Worm (Caenorhabditis elegans) whole organism, midembryonic: ENCODE results near the gene F53G2.12.

Experiments
- T22C8.4 ChIP-seq: fragments of 200-800 bp; sonication (Bioruptor generic); IDR thresholded peaks from 2 replicates; pipeline ENCODE4 v1.3.6; 2022; ENCODE audit warnings: missing genetic modification characterization, missing compliant biosample characterization
- cog-1 ChIP-seq: sonication (generic microtip); optimal IDR thresholded peaks from 2 replicates; lab custom pipeline; 2016; ENCODE audit warnings: missing genetic modification characterization, missing compliant biosample characterization
- flt-1 ChIP-seq: fragments of 200-800 bp; sonication (Bioruptor generic); IDR thresholded peaks from 2 replicates; pipeline ENCODE4 v1.3.6; 2022; ENCODE audit warnings: missing genetic modification characterization, missing compliant biosample characterization
- klf-2 ChIP-seq: fragments of 200-800 bp; sonication (Bioruptor generic); conservative IDR thresholded peaks from 2 replicates; pipeline ENCODE4 v1.3.6; 2022; ENCODE audit warnings: missing genetic modification reagents, missing genetic modification characterization, missing compliant biosample characterization
- med-1 ChIP-seq: sonication (generic microtip); optimal IDR thresholded peaks from 2 replicates; lab custom pipeline; 2017; ENCODE audit warnings: missing genetic modification characterization, mild to moderate bottlenecking, missing compliant biosample characterization, antibody characterized with exemption, missing genetic modification reagents; ENCODE audit not compliant: insufficient read depth
- ref-1 ChIP-seq: fragments of 200-800 bp; sonication (Bioruptor generic); conservative IDR thresholded peaks from 2 replicates; pipeline ENCODE4 v1.3.6; 2022; ENCODE audit warnings: missing genetic modification reagents, missing genetic modification characterization, missing compliant biosample characterization
- tab-1 ChIP-seq: fragments of 200-800 bp; sonication (Bioruptor generic); IDR thresholded peaks from 2 replicates; pipeline ENCODE4 v1.3.6; 2022; ENCODE audit warnings: missing genetic modification characterization, missing compliant biosample characterization
- ztf-23 ChIP-seq: fragments of 200-800 bp; sonication (Bioruptor generic); IDR thresholded peaks from 2 replicates; pipeline ENCODE4 v1.3.6; 2022; ENCODE audit warnings: missing genetic modification reagents, missing genetic modification characterization, missing compliant biosample characterization
- ztf-29 ChIP-seq: fragments of 200-800 bp; sonication (Bioruptor generic); IDR thresholded peaks from 2 replicates; pipeline ENCODE4 v1.3.6; 2022; ENCODE audit warnings: missing genetic modification reagents, missing genetic modification characterization, missing compliant biosample characterization

F53G2.12 gene

DNA sequence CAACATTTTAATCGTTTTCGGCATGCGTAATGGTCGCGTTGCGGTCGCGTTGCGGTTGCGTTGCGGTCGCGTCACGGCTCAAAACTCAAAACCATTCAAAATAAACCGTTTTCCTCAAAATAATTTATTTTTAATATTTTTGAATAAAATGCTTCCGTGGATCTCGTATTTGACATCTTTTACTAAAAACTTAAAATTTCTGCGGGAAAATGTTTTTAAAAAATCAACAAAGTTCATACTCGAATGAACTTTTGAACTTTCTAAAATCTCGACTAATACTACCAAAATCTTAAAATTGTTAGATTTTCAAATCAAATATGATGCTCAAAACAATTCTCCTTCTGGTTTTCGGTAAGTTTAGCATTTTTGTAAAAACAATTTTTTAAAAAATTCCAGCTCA is 2.7 kb upstream of the F53G2.12 start, which contains the start of gene F53G2.2:
TSS of gene F53G2.2 (plus strand) at position 301 of the 400 bp plus-strand sequence.
- TF ChIP-seq ztf-23 (no peak), tab-1 (GFP tag; lab: Robert Waterston, UW) (no peak), flt-1 (no peak), T22C8.4 (GFP tag; lab: Robert Waterston, UW) (no peak), med-1 (no peak), klf-2 (GFP tag; lab: Robert Waterston, UW) (no peak), ztf-29 (no peak), cog-1 (no peak), ref-1 (GFP tag; lab: Robert Waterston, UW) (no peak)

- TF ChIP-seq T22C8.4 (GFP tag; lab: Robert Waterston, UW) (no peak), ztf-29 (no peak), med-1 (no peak), ref-1 (GFP tag; lab: Robert Waterston, UW) (no peak)
These were observed 1.2 kb upstream of the F53G2.12 start, which contains the start of gene F53G2.3 for ce11 chrII:2480099-2480498. Gene F53G2.3 (plus strand): TSS chrII:2480399.

DNA sequence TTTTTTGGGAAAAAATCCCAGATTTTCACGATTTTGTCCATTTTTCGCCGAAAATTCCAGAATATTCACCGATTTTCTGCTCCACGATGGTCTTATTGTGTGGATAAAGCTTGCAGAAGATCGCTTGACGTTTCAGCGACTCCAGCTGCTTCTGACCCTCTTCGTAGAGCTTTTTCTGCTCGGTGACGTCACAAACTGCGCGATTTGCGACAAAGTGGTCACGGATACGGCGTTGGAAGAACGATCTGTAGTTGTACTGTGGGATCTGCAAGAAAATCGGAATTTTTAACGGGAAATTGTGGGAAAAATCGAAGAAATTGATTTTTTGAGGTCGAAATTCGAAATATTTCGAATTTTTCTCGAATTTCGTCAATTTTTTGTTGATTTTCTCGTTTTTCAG is 347 bp downstream of the F53G2.12 start, which contains the start of gene mnat-1:
TSS of gene mnat-1 (minus strand) at position 101 of the 400 bp plus-strand sequence.
- TF ChIP-seq klf-2 (GFP tag; lab: Robert Waterston, UW), result no peak
- TF ChIP-seq cog-1, result no peak
- no peak for TF ChIP-seq tab-1 (GFP tag; lab: Robert Waterston, UW)
- TF ChIP-seq ztf-29, result no peak
- no peak for TF ChIP-seq ztf-23
- TF ChIP-seq T22C8.4 (GFP tag; lab: Robert Waterston, UW), result no peak
- TF ChIP-seq flt-1, result no peak
- no peak for TF ChIP-seq med-1
- TF ChIP-seq ref-1 (GFP tag; lab: Robert Waterston, UW), result no peak

DNA sequence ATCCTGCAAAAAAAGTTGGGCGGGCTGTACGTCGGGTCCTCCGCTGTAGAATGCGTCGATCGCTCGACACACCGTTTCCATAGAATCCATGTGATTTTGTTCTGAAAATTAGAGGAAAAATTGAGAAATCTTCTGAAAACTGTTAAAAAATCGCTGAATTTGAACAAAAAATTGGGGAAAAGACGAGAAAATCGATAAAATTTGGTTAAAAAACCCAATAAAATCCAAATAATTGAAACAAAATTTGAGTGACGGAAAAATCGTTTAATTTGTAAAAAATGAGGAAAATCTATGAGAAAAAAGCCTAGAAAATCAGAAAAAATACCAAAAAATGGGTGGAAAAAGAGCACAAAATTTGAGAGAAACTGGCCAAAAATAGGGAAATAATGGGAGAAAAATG is 5.6 kb downstream of the F53G2.12 start, which contains the start of gene tsr-1:
TSS of gene tsr-1 (minus strand) at position 101 of the 400 bp plus-strand sequence.
- no peak for TF ChIP-seq cog-1
- TF ChIP-seq tab-1 (GFP tag; lab: Robert Waterston, UW), result no peak
- no peak for TF ChIP-seq ztf-23
- no peak for TF ChIP-seq ztf-29
- no peak for TF ChIP-seq ref-1 (GFP tag; lab: Robert Waterston, UW)
- no peak for TF ChIP-seq med-1
- no peak for TF ChIP-seq T22C8.4 (GFP tag; lab: Robert Waterston, UW)
- TF ChIP-seq klf-2 (GFP tag; lab: Robert Waterston, UW), result no peak
- TF ChIP-seq flt-1, result no peak

- TF ChIP-seq T22C8.4 (GFP tag; lab: Robert Waterston, UW) (peak; percentile 70), ztf-23 (no peak)
These were observed 10.0 kb downstream of the F53G2.12 start for ce11 chrII:2468885-2469284.

DNA sequence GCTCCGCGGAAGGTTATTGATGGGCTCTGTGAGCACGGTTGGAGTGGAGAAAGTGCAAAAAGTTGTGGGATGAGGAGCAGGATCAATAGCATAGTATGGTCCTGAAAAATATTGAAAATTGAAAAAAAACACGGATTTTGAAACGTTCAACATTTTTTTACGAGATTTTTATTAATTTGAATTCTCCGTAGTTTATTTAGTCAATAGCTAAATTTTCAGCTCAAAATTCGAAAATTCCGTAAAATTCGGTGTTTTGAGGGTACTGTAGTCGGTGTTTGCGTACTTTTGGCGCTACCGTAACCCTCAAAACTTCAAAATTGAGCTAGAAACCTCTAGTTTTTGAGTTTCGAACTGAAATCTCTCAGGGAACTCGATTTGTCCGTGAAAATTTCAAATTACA is 20.0 kb downstream of the F53G2.12 start, which contains the start of gene pqn-42:
TSS of gene pqn-42 (minus strand) at position 101 of the 400 bp plus-strand sequence.
- TF ChIP-seq klf-2 (GFP tag; lab: Robert Waterston, UW) (no peak), tab-1 (GFP tag; lab: Robert Waterston, UW) (no peak), ref-1 (GFP tag; lab: Robert Waterston, UW) (no peak), flt-1 (no peak), ztf-29 (no peak), T22C8.4 (GFP tag; lab: Robert Waterston, UW) (no peak), ztf-23 (no peak), med-1 (no peak), cog-1 (no peak)

DNA sequence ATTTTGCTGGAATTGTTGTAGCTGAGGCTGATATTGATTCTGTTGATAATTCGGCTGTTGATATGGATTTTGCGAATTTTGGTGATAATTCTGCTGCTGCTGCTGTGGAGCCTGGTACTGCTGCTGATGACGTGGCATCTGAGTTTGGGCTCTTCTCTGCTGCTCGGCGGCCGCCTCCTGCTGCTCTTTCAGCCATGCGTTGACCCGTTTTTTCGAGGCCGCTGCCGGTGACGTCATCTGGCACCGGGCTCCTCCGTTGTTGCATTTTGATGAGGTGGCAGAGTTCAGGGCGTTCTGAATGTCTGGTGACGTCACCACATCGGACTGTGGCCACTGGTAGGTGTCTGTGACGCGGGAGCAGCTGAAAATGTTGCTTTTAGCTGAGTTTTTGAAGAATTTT is 21.9 kb downstream of the F53G2.12 start:
- TF ChIP-seq cog-1 (no peak), ref-1 (GFP tag; lab: Robert Waterston, UW) (no peak), flt-1 (no peak), T22C8.4 (GFP tag; lab: Robert Waterston, UW) (no peak), med-1 (no peak), ztf-23 (no peak), tab-1 (GFP tag; lab: Robert Waterston, UW) (no peak), ztf-29 (no peak), klf-2 (GFP tag; lab: Robert Waterston, UW) (no peak)

DNA sequence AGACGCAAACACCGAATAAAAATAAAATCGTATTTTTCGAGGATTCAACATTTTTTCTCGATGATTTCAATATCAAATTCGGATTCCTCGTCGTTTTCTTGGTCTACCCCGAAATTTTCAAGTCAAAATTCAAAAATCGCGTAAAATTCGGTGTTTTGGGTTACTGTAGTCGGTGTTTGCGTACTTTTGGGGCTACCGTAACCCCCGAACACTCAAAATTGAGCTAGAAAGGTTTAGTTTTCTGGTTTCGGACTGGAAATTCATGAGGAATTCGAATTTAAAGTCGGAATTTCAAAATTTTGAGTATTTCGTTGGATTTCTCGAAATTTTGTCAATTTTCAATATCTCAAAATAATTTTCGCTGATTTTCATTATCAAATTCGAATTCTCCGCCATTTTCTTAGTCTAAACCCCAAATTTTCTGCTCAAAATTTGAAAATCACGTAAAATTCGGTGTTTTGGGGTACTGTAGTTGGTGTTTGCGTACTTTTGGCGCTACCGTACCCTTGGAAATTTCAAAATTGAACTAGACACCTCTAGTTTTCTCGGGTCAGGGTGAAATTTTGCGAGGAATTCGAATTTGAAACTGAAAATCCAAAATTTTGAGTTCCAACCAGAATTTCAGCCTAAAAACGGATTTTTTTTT is 22.8 kb downstream of the F53G2.12 start:
- TF ChIP-seq ztf-23, result no peak

ce11 chrII:2454822-2455221 is 24.1 kb downstream of the F53G2.12 start:
- no peak for TF ChIP-seq T22C8.4 (GFP tag; lab: Robert Waterston, UW)
- TF ChIP-seq ref-1 (GFP tag; lab: Robert Waterston, UW), result no peak
- TF ChIP-seq ztf-29, result no peak
- TF ChIP-seq cog-1, result no peak
- no peak for TF ChIP-seq ztf-23
- no peak for TF ChIP-seq med-1
- TF ChIP-seq tab-1 (GFP tag; lab: Robert Waterston, UW), result no peak
- no peak for TF ChIP-seq flt-1
- no peak for TF ChIP-seq klf-2 (GFP tag; lab: Robert Waterston, UW)

ce11 chrII:2452492-2452891 is 26.4 kb downstream of the F53G2.12 start:
- TF ChIP-seq med-1, result no peak
- peak; percentile 50; the same call in 1 of the 2 replicates for TF ChIP-seq klf-2 (GFP tag; lab: Robert Waterston, UW)

DNA sequence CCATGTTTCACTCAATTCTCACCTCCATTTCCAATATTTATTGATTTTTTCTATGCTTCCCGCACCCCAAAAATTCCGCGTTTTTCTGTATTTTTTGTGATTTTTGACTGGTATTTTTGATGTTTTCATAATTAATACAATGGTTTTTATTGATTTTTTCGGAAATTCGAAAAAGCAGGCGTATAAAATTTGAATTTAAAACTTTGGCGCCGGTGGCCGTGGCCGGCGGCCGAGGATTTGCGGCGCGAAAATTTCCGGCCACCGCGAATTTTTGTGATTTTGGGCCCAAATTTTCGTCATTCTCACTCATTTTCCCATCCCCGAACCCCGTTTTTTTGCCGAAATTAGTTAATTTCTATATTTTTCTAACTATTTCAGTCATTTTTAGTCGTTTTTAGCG is 27.9 kb downstream of the F53G2.12 start:
- TF ChIP-seq ztf-29, result no peak
- TF ChIP-seq tab-1 (GFP tag; lab: Robert Waterston, UW), result no peak
- no peak for TF ChIP-seq flt-1
- no peak for TF ChIP-seq ref-1 (GFP tag; lab: Robert Waterston, UW)
- TF ChIP-seq klf-2 (GFP tag; lab: Robert Waterston, UW), result 0 out of 2 replicates have a peak, but pooled peaks have one; percentile 34
- no peak for TF ChIP-seq med-1
- no peak for TF ChIP-seq cog-1
- peak; percentile 48 for TF ChIP-seq T22C8.4 (GFP tag; lab: Robert Waterston, UW)
